Worm (Caenorhabditis elegans): ENCODE results near the gene pqn-63.

DNA sequence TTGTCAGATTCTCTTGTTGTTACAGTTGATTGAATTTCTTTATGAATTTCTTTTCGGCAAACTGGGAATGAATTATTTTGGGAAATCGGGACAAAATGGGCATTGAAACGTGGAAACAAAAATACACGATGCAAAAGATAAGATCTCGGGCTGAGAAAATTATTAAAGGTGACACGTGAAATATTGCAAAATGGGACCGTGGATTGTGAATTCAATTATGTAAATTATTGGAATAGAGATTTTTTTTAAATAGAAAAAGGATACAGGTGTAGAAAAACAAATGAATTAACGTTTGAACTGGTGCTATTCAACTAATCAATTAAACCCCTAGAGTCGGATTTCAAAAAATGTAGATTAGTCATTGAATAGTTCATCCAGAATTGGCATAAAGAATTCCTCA is 47.1 kb upstream of the pqn-63 start, which contains the start of gene F25B3.4:
- TF ChIP-seq lin-32 (GFP tag; optimal IDR thresholded peaks at IDR 0.05) = no peak
- no peak for TF ChIP-seq elt-3 (tag; optimal IDR thresholded peaks at IDR 0.05)
- no peak for TF ChIP-seq ceh-83 (GFP tag; optimal IDR thresholded peaks at IDR 0.05)

Data from whole organism, mixed stage, embryonic.